Fruit fly (Drosophila melanogaster) Kc167 (cell line): ENCODE measurements around the gene rst.

Experiments used
- Myc ChIP-seq: fragments of >200 bp; optimal IDR thresholded peaks from 2 replicates; lab custom pipeline; 2017; ENCODE audit warnings: missing external identifiers
- Sin3A ChIP-seq: fragments of >200 bp; optimal IDR thresholded peaks from 2 replicates; lab custom pipeline; 2018; ENCODE audit warnings: missing external identifiers
- h ChIP-seq: fragments of >200 bp; optimal IDR thresholded peaks from 3 replicates; lab custom pipeline; 2018; ENCODE audit warnings: missing external identifiers
- insv ChIP-seq: fragments of >200 bp; optimal IDR thresholded peaks from 3 replicates; lab custom pipeline; 2018; ENCODE audit warnings: missing external identifiers
- psq ChIP-seq: fragments of >200 bp; optimal IDR thresholded peaks from 2 replicates; lab custom pipeline; 2017; ENCODE audit warnings: missing external identifiers
- ttk ChIP-seq: sonication (Bioruptor generic); optimal IDR thresholded peaks from 2 replicates; lab custom pipeline; 2017; ENCODE audit warnings: missing external identifiers

DNA sequence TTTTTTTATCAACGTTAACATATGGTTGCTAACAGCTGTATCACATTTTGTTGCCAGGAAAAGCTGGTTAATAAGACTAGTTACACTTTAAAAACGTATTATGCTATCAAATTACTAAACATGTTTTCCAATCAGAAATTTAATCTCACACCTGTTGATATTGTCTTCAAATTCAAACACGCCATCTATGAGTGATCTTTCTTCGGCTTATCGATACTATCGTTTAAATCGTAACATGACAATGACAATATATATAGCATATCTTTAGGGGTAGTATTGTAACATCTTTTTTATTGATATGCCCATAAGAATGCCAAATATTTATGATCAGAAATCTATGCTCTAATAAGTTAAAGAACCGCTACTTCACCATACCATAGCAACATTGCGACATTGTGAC lies 24.5 kb downstream of the rst start:
- TF ChIP-seq psq (lab: Kevin White, UChicago), result no peak
- TF ChIP-seq h, result no peak
- TF ChIP-seq Sin3A, result no peak
- TF ChIP-seq insv (lab: Kevin White, UChicago), result no peak
- TF ChIP-seq ttk (lab: Kevin White, UChicago), result no peak
- no peak for TF ChIP-seq Myc (lab: Kevin White, UChicago)
